Worm (Caenorhabditis elegans): ENCODE data around the gene tufm-1.

ce11 chrIII:2804461-2804860, 10.3 kb downstream of the tufm-1 start:
- TF ChIP-seq ztf-29 (GFP tag; IDR thresholded peaks at IDR 0.05) = no peak
- no peak for TF ChIP-seq cog-1 (tag; optimal IDR thresholded peaks at IDR 0.05)
- no peak for TF ChIP-seq flt-1 (GFP tag; IDR thresholded peaks at IDR 0.05)
- TF ChIP-seq T22C8.4 (GFP tag; IDR thresholded peaks at IDR 0.05) = no peak
